Fruit fly (Drosophila melanogaster): ENCODE measurements around the gene FoxK.

FoxK gene

dm6 chr3L:11112427-11112826, 8.2 kb downstream of the FoxK start:
- no peak for TF ChIP-seq Pif1A (GFP tag; optimal IDR thresholded peaks at IDR 0.05)
- peak; percentile 46; the same call in 1 of the 2 replicates for TF ChIP-seq rn (GFP tag; IDR thresholded peaks at IDR 0.05)

dm6 chr3L:11109454-11109853, 11.1 kb downstream of the FoxK start, which contains the start of the genes CG34012 and emei:
CG34012 (minus strand) TSS chr3L:11109505.
emei (plus strand) TSS chr3L:11109690.
- TF ChIP-seq Ets98B (GFP tag; IDR thresholded peaks at IDR 0.05), result no peak
- TF ChIP-seq CG15710 (tag; optimal IDR thresholded peaks at IDR 0.05), result no peak
- no peak for TF ChIP-seq D1 (tag; optimal IDR thresholded peaks at IDR 0.05)
- TF ChIP-seq CG4496 (GFP tag; IDR thresholded peaks at IDR 0.05), result no peak
- no peak for TF ChIP-seq CG13204 (GFP tag; optimal IDR thresholded peaks at IDR 0.05)
- no peak for TF ChIP-seq rn (GFP tag; IDR thresholded peaks at IDR 0.05)
- TF ChIP-seq CG8301 (tag; optimal IDR thresholded peaks at IDR 0.05), result no peak
- no peak for TF ChIP-seq CG9948 (tag; optimal IDR thresholded peaks at IDR 0.05)

dm6 chr3L:11107935-11108334, 12.6 kb downstream of the FoxK start, which contains the start of gene CG12522:
CG12522 (plus strand) TSS chr3L:11108235.
- no peak for TF ChIP-seq CG4496 (GFP tag; IDR thresholded peaks at IDR 0.05)
- TF ChIP-seq fd96Ca (GFP tag; IDR thresholded peaks at IDR 0.05), result no peak
- no peak for TF ChIP-seq rn (GFP tag; IDR thresholded peaks at IDR 0.05)
- no peak for TF ChIP-seq CG17806 (tag; optimal IDR thresholded peaks at IDR 0.05)
- no peak for TF ChIP-seq gl (tag; optimal IDR thresholded peaks at IDR 0.05)
- TF ChIP-seq Pif1A (GFP tag; optimal IDR thresholded peaks at IDR 0.05), result no peak
- no peak for TF ChIP-seq CG15710 (tag; optimal IDR thresholded peaks at IDR 0.05)
- no peak for TF ChIP-seq CG14655 (GFP tag; optimal IDR thresholded peaks at IDR 0.05)
- no peak for TF ChIP-seq Ets98B (GFP tag; IDR thresholded peaks at IDR 0.05)

dm6 chr3L:11107432-11107831, 13.2 kb downstream of the FoxK start, which contains the start of gene CG32073:
CG32073 (minus strand) TSS chr3L:11107582.
- TF ChIP-seq CG9948 (tag; optimal IDR thresholded peaks at IDR 0.05) (no peak), CG32121 (GFP tag; IDR thresholded peaks at IDR 0.05) (no peak), CG17806 (tag; optimal IDR thresholded peaks at IDR 0.05) (no peak), CG12605 (GFP tag; IDR thresholded peaks at IDR 0.05) (no peak), CG14655 (GFP tag; optimal IDR thresholded peaks at IDR 0.05) (no peak), CG8301 (tag; optimal IDR thresholded peaks at IDR 0.05) (no peak), Pif1A (GFP tag; optimal IDR thresholded peaks at IDR 0.05) (no peak), CG13204 (GFP tag; optimal IDR thresholded peaks at IDR 0.05) (no peak), CG34367 (tag; optimal IDR thresholded peaks at IDR 0.05) (no peak), Snoo (tag; optimal IDR thresholded peaks at IDR 0.05) (no peak), CG8159 (tag; optimal IDR thresholded peaks at IDR 0.05) (no peak), EcR (GFP tag; optimal IDR thresholded peaks at IDR 0.05) (no peak), Ets98B (GFP tag; IDR thresholded peaks at IDR 0.05) (no peak), rn (GFP tag; IDR thresholded peaks at IDR 0.05) (no peak), D1 (tag; optimal IDR thresholded peaks at IDR 0.05) (no peak), fd96Ca (GFP tag; IDR thresholded peaks at IDR 0.05) (no peak), Pif1B (GFP tag; optimal IDR thresholded peaks at IDR 0.05) (no peak), gl (tag; optimal IDR thresholded peaks at IDR 0.05) (no peak), CG10348 (GFP tag; IDR thresholded peaks at IDR 0.05) (no peak), CG15710 (tag; optimal IDR thresholded peaks at IDR 0.05) (no peak)

DNA sequence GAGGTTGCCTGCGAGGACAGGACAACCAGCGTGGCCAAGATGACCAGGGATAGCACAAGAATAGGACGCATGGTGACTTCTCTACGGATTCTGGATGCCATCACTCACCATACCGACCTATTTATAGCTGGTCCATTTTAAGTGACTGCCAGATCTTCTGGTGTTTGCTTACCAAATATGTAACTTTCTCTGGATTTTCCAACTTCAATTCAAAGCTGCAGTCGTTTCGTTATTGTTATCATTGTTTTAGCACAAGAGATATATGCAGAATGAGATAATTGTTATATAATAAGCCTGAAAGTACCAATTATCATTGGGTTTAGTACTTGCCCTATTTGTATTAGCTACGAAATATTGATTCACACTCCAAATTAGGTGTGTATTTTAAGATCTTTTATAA, 16.8 kb downstream of the FoxK start, which contains the start of gene CG32071:
TSS of gene CG32071 (minus strand) at position 101 of the 400 bp plus-strand sequence.
- TF ChIP-seq CG9948 (tag; optimal IDR thresholded peaks at IDR 0.05), result no peak
- no peak for TF ChIP-seq CG8301 (tag; optimal IDR thresholded peaks at IDR 0.05)
- no peak for TF ChIP-seq Pif1A (GFP tag; optimal IDR thresholded peaks at IDR 0.05)
- TF ChIP-seq Snoo (tag; optimal IDR thresholded peaks at IDR 0.05), result no peak
- no peak for TF ChIP-seq CG14655 (GFP tag; optimal IDR thresholded peaks at IDR 0.05)
- no peak for TF ChIP-seq CG13204 (GFP tag; optimal IDR thresholded peaks at IDR 0.05)
- TF ChIP-seq Pif1B (GFP tag; optimal IDR thresholded peaks at IDR 0.05), result no peak
- no peak for TF ChIP-seq CG17806 (tag; optimal IDR thresholded peaks at IDR 0.05)
- TF ChIP-seq CG15710 (tag; optimal IDR thresholded peaks at IDR 0.05), result no peak
- TF ChIP-seq CG4496 (GFP tag; IDR thresholded peaks at IDR 0.05), result no peak
- TF ChIP-seq CG12605 (GFP tag; IDR thresholded peaks at IDR 0.05), result no peak
- TF ChIP-seq Ets98B (GFP tag; IDR thresholded peaks at IDR 0.05), result no peak
- TF ChIP-seq CG10348 (GFP tag; IDR thresholded peaks at IDR 0.05), result no peak
- TF ChIP-seq EcR (GFP tag; optimal IDR thresholded peaks at IDR 0.05), result no peak
- no peak for TF ChIP-seq rn (GFP tag; IDR thresholded peaks at IDR 0.05)
- TF ChIP-seq CG34367 (tag; optimal IDR thresholded peaks at IDR 0.05), result no peak
- TF ChIP-seq gl (tag; optimal IDR thresholded peaks at IDR 0.05), result no peak
- TF ChIP-seq CG32121 (GFP tag; IDR thresholded peaks at IDR 0.05), result no peak
- no peak for TF ChIP-seq CG8159 (tag; optimal IDR thresholded peaks at IDR 0.05)
- no peak for TF ChIP-seq D1 (tag; optimal IDR thresholded peaks at IDR 0.05)

DNA sequence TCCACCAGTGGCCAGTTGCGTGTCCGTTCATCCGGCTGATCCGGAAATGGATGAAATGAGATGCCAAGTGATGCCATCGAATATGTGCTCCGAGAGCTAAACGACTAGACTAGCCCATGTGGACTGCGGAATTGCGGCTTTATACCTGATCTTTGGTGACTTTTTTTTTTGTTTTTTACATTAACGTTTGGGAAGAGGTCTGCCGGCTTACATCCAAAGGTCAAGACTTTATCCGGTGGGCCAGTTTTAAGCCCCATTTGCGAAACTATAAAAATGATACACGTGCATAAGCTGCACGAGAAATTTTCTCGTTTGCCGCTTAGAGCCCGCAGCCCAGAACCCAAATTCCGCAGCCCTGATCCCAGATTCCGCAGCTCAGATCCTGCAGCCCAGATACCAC, 17.7 kb downstream of the FoxK start, which contains the start of gene Elo68alpha:
TSS of gene Elo68alpha (minus strand) at position 101 of the 400 bp plus-strand sequence.
- TF ChIP-seq EcR (GFP tag; optimal IDR thresholded peaks at IDR 0.05) (no peak), CG10348 (GFP tag; IDR thresholded peaks at IDR 0.05) (no peak), D1 (tag; optimal IDR thresholded peaks at IDR 0.05) (no peak), CG8159 (tag; optimal IDR thresholded peaks at IDR 0.05) (no peak), Pif1A (GFP tag; optimal IDR thresholded peaks at IDR 0.05) (no peak), CG4496 (GFP tag; IDR thresholded peaks at IDR 0.05) (no peak), CG17806 (tag; optimal IDR thresholded peaks at IDR 0.05) (no peak), CG12605 (GFP tag; IDR thresholded peaks at IDR 0.05) (no peak), CG15710 (tag; optimal IDR thresholded peaks at IDR 0.05) (no peak), CG8301 (tag; optimal IDR thresholded peaks at IDR 0.05) (no peak), Pif1B (GFP tag; optimal IDR thresholded peaks at IDR 0.05) (no peak), CG34367 (tag; optimal IDR thresholded peaks at IDR 0.05) (no peak), CG14655 (GFP tag; optimal IDR thresholded peaks at IDR 0.05) (no peak), CG32121 (GFP tag; IDR thresholded peaks at IDR 0.05) (no peak), Snoo (tag; optimal IDR thresholded peaks at IDR 0.05) (no peak), rn (GFP tag; IDR thresholded peaks at IDR 0.05) (no peak), fd96Ca (GFP tag; IDR thresholded peaks at IDR 0.05) (no peak), gl (tag; optimal IDR thresholded peaks at IDR 0.05) (no peak), Ets98B (GFP tag; IDR thresholded peaks at IDR 0.05) (no peak)

Data from whole organism, pupa.